Worm (Caenorhabditis elegans): ENCODE results near the gene adh-1.

DNA sequence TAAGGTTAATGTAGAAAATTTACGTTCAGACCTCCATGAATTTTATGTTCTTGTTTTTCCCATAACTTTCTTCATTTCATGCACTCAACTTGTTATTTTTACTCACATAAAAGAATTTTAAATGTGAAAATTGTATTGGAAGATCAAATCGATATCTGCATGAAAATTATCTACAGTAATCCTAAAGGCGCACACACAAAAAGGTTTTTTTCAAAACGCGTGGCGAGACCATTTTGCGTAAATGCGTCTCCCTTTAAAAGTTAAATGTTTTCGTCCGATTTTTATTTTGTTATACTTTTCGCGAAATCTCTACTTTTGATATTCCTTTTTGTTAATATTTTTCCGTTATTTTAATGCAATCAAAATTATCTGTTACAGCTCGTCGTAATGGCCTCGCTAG, 29.1 kb downstream of the adh-1 start, which contains the start of gene R31.2:
- TF ChIP-seq ztf-11 (tag; optimal IDR thresholded peaks at IDR 0.05) (no peak), ama-1 (optimal IDR thresholded peaks at IDR 0.05) (no peak), lin-13 (GFP tag; optimal IDR thresholded peaks at IDR 0.05) (no peak), mdl-1 (tag; optimal IDR thresholded peaks at IDR 0.05) (no peak), R02D3.7 (tag; optimal IDR thresholded peaks at IDR 0.05) (no peak), ceh-82 (tag; optimal IDR thresholded peaks at IDR 0.05) (no peak)

Data from whole organism, L2 larva.